Fruit fly (Drosophila melanogaster) whole organism, embryonic: Measurements from ENCODE around the gene CG3630.

Experiments used
- Abd-B ChIP-seq: fragments of 200-800 bp; sonication (Bioruptor generic); optimal IDR thresholded peaks from 2 replicates; lab custom pipeline; 2018; ENCODE audit warnings: missing biosample characterization, mild to moderate bottlenecking, missing genetic modification characterization, moderate library complexity
- Aef1 ChIP-seq: fragments of 200-800 bp; sonication (Bioruptor generic); IDR thresholded peaks from 3 replicates; pipeline ENCODE4 v1.3.6; 2022; ENCODE audit warnings: missing biosample characterization, missing genetic modification characterization
- Atf6 ChIP-seq: fragments of 200-800 bp; sonication (Bioruptor generic); IDR thresholded peaks from 2 replicates; pipeline ENCODE4 v1.3.6; 2022; ENCODE audit warnings: missing biosample characterization, missing genetic modification characterization
- BEAF-32 ChIP-seq: fragments of 200-800 bp; sonication (Bioruptor generic); optimal IDR thresholded peaks from 3 replicates; lab custom pipeline; 2017; ENCODE audit warnings: missing biosample characterization, missing genetic modification characterization, mild to moderate bottlenecking, moderate library complexity, missing genetic modification reagents
- BtbVII ChIP-seq: fragments of 200-800 bp; sonication (Bioruptor generic); optimal IDR thresholded peaks from 3 replicates; lab custom pipeline; 2017; ENCODE audit warnings: missing biosample characterization, mild to moderate bottlenecking, missing genetic modification characterization
- CG11695 ChIP-seq: fragments of 200-800 bp; sonication (Bioruptor generic); IDR thresholded peaks from 3 replicates; pipeline ENCODE4 v1.3.6; 2022; ENCODE audit warnings: missing biosample characterization, missing genetic modification characterization
- CG11696 ChIP-seq: fragments of 200-800 bp; sonication (Bioruptor generic); IDR thresholded peaks from 2 replicates; pipeline ENCODE4 v1.3.6; 2022; ENCODE audit warnings: missing biosample characterization, missing genetic modification characterization
- CG12155 ChIP-seq: fragments of 200-800 bp; sonication (Bioruptor generic); optimal IDR thresholded peaks from 3 replicates; lab custom pipeline; 2016; ENCODE audit warnings: missing biosample characterization, missing genetic modification characterization
- CG14014 ChIP-seq: fragments of 200-800 bp; sonication (Bioruptor generic); IDR thresholded peaks from 2 replicates; pipeline ENCODE4 v1.3.6; 2022; ENCODE audit warnings: missing biosample characterization, missing genetic modification characterization
- CG15696 ChIP-seq: fragments of 200-800 bp; sonication (Bioruptor generic); optimal IDR thresholded peaks from 2 replicates; lab custom pipeline; 2019; ENCODE audit warnings: missing biosample characterization, mild to moderate bottlenecking, missing genetic modification characterization, moderate library complexity
- CG1603 ChIP-seq: fragments of 200-800 bp; sonication (Bioruptor generic); optimal IDR thresholded peaks from 2 replicates; lab custom pipeline; 2019; ENCODE audit warnings: missing biosample characterization, mild to moderate bottlenecking, missing genetic modification characterization, moderate library complexity
- CG17186 ChIP-seq: fragments of 200-800 bp; sonication (Bioruptor generic); optimal IDR thresholded peaks from 3 replicates; lab custom pipeline; 2017; ENCODE audit warnings: missing biosample characterization, missing genetic modification reagents, missing genetic modification characterization
- CG17912 ChIP-seq: fragments of 200-800 bp; sonication (Bioruptor generic); optimal IDR thresholded peaks from 2 replicates; lab custom pipeline; 2018; ENCODE audit warnings: missing biosample characterization, mild to moderate bottlenecking, missing genetic modification characterization
- CG18599 ChIP-seq: fragments of 200-800 bp; sonication (Bioruptor generic); optimal IDR thresholded peaks from 3 replicates; lab custom pipeline; 2017; ENCODE audit warnings: missing biosample characterization, missing genetic modification characterization, mild to moderate bottlenecking, moderate library complexity, missing genetic modification reagents
- CG2116 ChIP-seq: fragments of 200-800 bp; sonication (Bioruptor generic); optimal IDR thresholded peaks from 3 replicates; lab custom pipeline; 2018; ENCODE audit warnings: missing biosample characterization, mild to moderate bottlenecking, missing genetic modification characterization
- CG31441 ChIP-seq: fragments of 200-800 bp; sonication (Bioruptor generic); IDR thresholded peaks from 2 replicates; pipeline ENCODE4 v1.3.6; 2022; ENCODE audit warnings: missing biosample characterization, missing genetic modification characterization
- CG32532 ChIP-seq: fragments of 200-800 bp; sonication (Bioruptor generic); IDR thresholded peaks from 2 replicates; pipeline ENCODE4 v1.3.6; 2022; ENCODE audit warnings: missing biosample characterization, missing genetic modification characterization
- CG34422 ChIP-seq: fragments of 200-800 bp; sonication (Bioruptor generic); IDR thresholded peaks from 3 replicates; pipeline ENCODE4 v1.3.6; 2022; ENCODE audit warnings: missing biosample characterization, missing genetic modification characterization
- CG43689 ChIP-seq: fragments of 200-800 bp; sonication (Bioruptor generic); IDR thresholded peaks from 2 replicates; pipeline ENCODE4 v1.3.6; 2022; ENCODE audit warnings: missing biosample characterization, missing genetic modification characterization
- CG8281 ChIP-seq: fragments of 200-800 bp; sonication (Bioruptor generic); optimal IDR thresholded peaks from 2 replicates; lab custom pipeline; 2018; ENCODE audit warnings: missing biosample characterization, mild to moderate bottlenecking, missing genetic modification characterization, moderate library complexity
- CG8290 ChIP-seq, 3 experiments: fragments of 200-800 bp; sonication (Bioruptor generic); optimal IDR thresholded peaks; 2 replicates each; lab custom pipeline; 2016 to 2019; ENCODE audit warnings: missing biosample characterization in 3 of 3, missing genetic modification characterization in 3 of 3, mild to moderate bottlenecking in 2 of 3, moderate library complexity in 1 of 3
- CkIIα-i1 ChIP-seq: fragments of 200-800 bp; sonication (Bioruptor generic); IDR thresholded peaks from 2 replicates; pipeline ENCODE4 v1.3.6; 2022; ENCODE audit warnings: missing biosample characterization, missing genetic modification characterization
- HHEX ChIP-seq: fragments of 200-800 bp; sonication (Bioruptor generic); optimal IDR thresholded peaks from 3 replicates; lab custom pipeline; 2017; ENCODE audit warnings: missing biosample characterization, mild to moderate bottlenecking, missing genetic modification characterization, missing genetic modification reagents
- Med ChIP-seq: fragments of 200-800 bp; sonication (Bioruptor generic); peaks from one replicate; lab custom pipeline; 2016; ENCODE audit warnings: missing biosample characterization, missing genetic modification characterization, mild to moderate bottlenecking, inconsistent platforms, moderate library complexity
- Meics ChIP-seq: fragments of 200-800 bp; sonication (Bioruptor generic); optimal IDR thresholded peaks from 2 replicates; lab custom pipeline; 2017; ENCODE audit warnings: missing biosample characterization, mild to moderate bottlenecking, missing genetic modification characterization
- NC2β ChIP-seq: fragments of 200-800 bp; sonication (Bioruptor generic); optimal IDR thresholded peaks from 2 replicates; lab custom pipeline; 2016; ENCODE audit warnings: missing biosample characterization, missing genetic modification characterization
- Rx ChIP-seq: fragments of 200-800 bp; sonication (Bioruptor generic); IDR thresholded peaks from 2 replicates; pipeline ENCODE4 v1.3.6; 2022; ENCODE audit warnings: missing biosample characterization, missing genetic modification characterization
- Sry-β ChIP-seq: fragments of 200-800 bp; sonication (Bioruptor generic); optimal IDR thresholded peaks from 2 replicates; lab custom pipeline; 2018; ENCODE audit warnings: missing biosample characterization, mild to moderate bottlenecking, missing genetic modification characterization, moderate library complexity
- crc ChIP-seq: fragments of 200-800 bp; sonication (Bioruptor generic); optimal IDR thresholded peaks from 2 replicates; lab custom pipeline; 2016; ENCODE audit warnings: missing biosample characterization, missing genetic modification characterization
- danr ChIP-seq: fragments of 200-800 bp; sonication (Bioruptor generic); IDR thresholded peaks from 2 replicates; pipeline ENCODE4 v1.3.6; 2022; ENCODE audit warnings: missing biosample characterization, missing genetic modification characterization
- en ChIP-seq: fragments of 200-800 bp; sonication (Bioruptor generic); optimal IDR thresholded peaks from 2 replicates; lab custom pipeline; 2016; ENCODE audit warnings: missing biosample characterization, missing genetic modification characterization
- esg ChIP-seq: fragments of 200-800 bp; sonication (Bioruptor generic); conservative IDR thresholded peaks from 2 replicates; pipeline ENCODE4 v1.3.6; 2022; ENCODE audit warnings: missing biosample characterization, missing genetic modification characterization
- fd3F ChIP-seq: fragments of 200-800 bp; sonication (Bioruptor generic); optimal IDR thresholded peaks from 2 replicates; lab custom pipeline; 2018; ENCODE audit warnings: missing biosample characterization, mild to moderate bottlenecking, missing genetic modification characterization, moderate library complexity
- gcm ChIP-seq: fragments of 200-800 bp; sonication (Bioruptor generic); optimal IDR thresholded peaks from 2 replicates; lab custom pipeline; 2019; ENCODE audit warnings: missing biosample characterization, mild to moderate bottlenecking, missing genetic modification characterization, moderate library complexity
- gem ChIP-seq: fragments of 200-800 bp; sonication (Bioruptor generic); optimal IDR thresholded peaks from 2 replicates; lab custom pipeline; 2019; ENCODE audit warnings: missing biosample characterization, mild to moderate bottlenecking, missing genetic modification characterization, moderate library complexity
- hkb ChIP-seq, 2 experiments: fragments of 200-800 bp in 1 of 2; fragments of >200 bp in 1 of 2; sonication (Bioruptor generic) in 1 of 2; IDR thresholded peaks in 1 of 2; optimal IDR thresholded peaks in 1 of 2; 2 replicates each; pipeline versions ENCODE4 v1.3.6 to Lab custom; 2017 to 2022; ENCODE audit warnings: missing biosample characterization in 1 of 2, missing genetic modification characterization in 1 of 2
- jumu ChIP-seq: fragments of 200-800 bp; sonication (Bioruptor generic); optimal IDR thresholded peaks from 3 replicates; lab custom pipeline; 2016; ENCODE audit warnings: missing biosample characterization, missing genetic modification characterization
- seq ChIP-seq: fragments of 200-800 bp; sonication (Bioruptor generic); IDR thresholded peaks from 2 replicates; pipeline ENCODE4 v1.3.6; 2022; ENCODE audit warnings: missing biosample characterization, missing genetic modification characterization
- sisA ChIP-seq: fragments of 200-800 bp; sonication (Bioruptor generic); IDR thresholded peaks from 2 replicates; pipeline ENCODE4 v1.3.6; 2022; ENCODE audit warnings: missing biosample characterization, missing genetic modification characterization
- stc ChIP-seq: fragments of 200-800 bp; sonication (Bioruptor generic); IDR thresholded peaks from 2 replicates; pipeline ENCODE4 v1.3.6; 2022; ENCODE audit warnings: missing biosample characterization, missing genetic modification characterization
- stwl ChIP-seq: fragments of 200-800 bp; sonication (Bioruptor generic); optimal IDR thresholded peaks from 3 replicates; lab custom pipeline; 2018; ENCODE audit warnings: missing biosample characterization, mild to moderate bottlenecking, missing genetic modification characterization, moderate library complexity
- tin ChIP-seq: fragments of 200-800 bp; sonication (Bioruptor generic); optimal IDR thresholded peaks from 3 replicates; lab custom pipeline; 2016; ENCODE audit warnings: missing biosample characterization, missing genetic modification characterization
- tx ChIP-seq: fragments of 200-800 bp; sonication (Bioruptor generic); optimal IDR thresholded peaks from 2 replicates; lab custom pipeline; 2016; ENCODE audit warnings: missing biosample characterization, missing genetic modification characterization
- vvl ChIP-seq: fragments of 200-800 bp; sonication (Bioruptor generic); IDR thresholded peaks from 2 replicates; pipeline ENCODE4 v1.3.6; 2022; ENCODE audit warnings: missing biosample characterization, missing genetic modification characterization
- wdn ChIP-seq: fragments of 200-800 bp; sonication (Bioruptor generic); IDR thresholded peaks from 2 replicates; pipeline ENCODE4 v1.3.6; 2022; ENCODE audit warnings: missing biosample characterization, missing genetic modification characterization
- zen2 ChIP-seq: fragments of 200-800 bp; sonication (Bioruptor generic); IDR thresholded peaks from 3 replicates; pipeline ENCODE4 v1.3.6; 2022; ENCODE audit warnings: missing biosample characterization, missing genetic modification characterization; ENCODE audit not compliant: partially characterized antibody

The CG3630 gene

dm6 chrX:2146574-2146973, 15.4 kb upstream of the CG3630 start (continued):
- TF ChIP-seq hkb (optimal IDR thresholded peaks at IDR 0.05; lab: Kevin White, UChicago) = no peak
- peak; percentile 38; the same call in 1 of the 2 replicates for TF ChIP-seq hkb (GFP tag; IDR thresholded peaks at IDR 0.05; lab: Robert Waterston, UW)
- TF ChIP-seq CG11696 = peak; percentile 82
- peak; percentile 45 for TF ChIP-seq CG1603 (tag; lab: Kevin White, UChicago)
- TF ChIP-seq en (GFP tag; lab: Kevin White, UChicago) = no peak
- TF ChIP-seq Aef1 (GFP tag; lab: Robert Waterston, UW) = no peak
- TF ChIP-seq tx (GFP tag; lab: Kevin White, UChicago) = no peak
- TF ChIP-seq CG2116 (GFP tag; lab: Kevin White, UChicago) = no peak
- TF ChIP-seq CG8281 = no peak
- no peak for TF ChIP-seq zen2
- TF ChIP-seq vvl (GFP tag; lab: Robert Waterston, UW) = peak; percentile 17; the same call in 1 of the 2 replicates
- TF ChIP-seq crc = no peak
- TF ChIP-seq esg (GFP tag; lab: Robert Waterston, UW) = 0 out of 2 replicates have a peak, but pooled peaks have one; percentile 23
- peak; percentile 11; the same call in 1 of the 2 replicates for TF ChIP-seq CG32532
- TF ChIP-seq CG15696 (tag; lab: Kevin White, UChicago) = peak; percentile 26
- TF ChIP-seq CG34422 = 0 out of 3 replicates have a peak, but pooled peaks have one; percentile 12
- TF ChIP-seq BEAF-32 = no peak
- no peak for TF ChIP-seq CG31441
- TF ChIP-seq Sry-β = no peak
- TF ChIP-seq jumu (GFP tag; lab: Kevin White, UChicago) = no peak
- 0 out of 2 replicates have a peak, but pooled peaks have one; percentile 7 for TF ChIP-seq CG14014 (GFP tag; lab: Robert Waterston, UW)
- TF ChIP-seq CG8290 (GFP tag; optimal IDR thresholded peaks at IDR 0.05; lab: Kevin White, UChicago) = no peak
- TF ChIP-seq CG8290 (tag; optimal IDR thresholded peaks at IDR 0.05; lab: Kevin White, UChicago) = peak in 1 of 2 experiments; percentile 58
- no peak for TF ChIP-seq NC2β (GFP tag; lab: Kevin White, UChicago)
- peak; percentile 37 for TF ChIP-seq CG18599 (GFP tag; lab: Kevin White, UChicago)
- no peak for TF ChIP-seq Abd-B (GFP tag; lab: Kevin White, UChicago)
- TF ChIP-seq CkIIα-i1 (GFP tag; lab: Robert Waterston, UW) = no peak
- no peak for TF ChIP-seq Atf6 (GFP tag; lab: Robert Waterston, UW)
- TF ChIP-seq CG11695 (GFP tag; lab: Robert Waterston, UW) = 0 out of 3 replicates have a peak, but pooled peaks have one; percentile 24
- peak; percentile 20 for TF ChIP-seq gem (tag; lab: Kevin White, UChicago)

- TF ChIP-seq stwl (tag; lab: Kevin White, UChicago) (no peak), Med (peak; percentile 13)
Observed at dm6 chrX:2147475-2147874, 14.5 kb upstream of the CG3630 start.

- TF ChIP-seq stc (GFP tag; lab: Robert Waterston, UW) = no peak
- no peak for TF ChIP-seq fd3F (GFP tag; lab: Kevin White, UChicago)
- TF ChIP-seq Meics (GFP tag; lab: Kevin White, UChicago) = no peak
- no peak for TF ChIP-seq sisA (GFP tag; lab: Robert Waterston, UW)
- TF ChIP-seq seq (GFP tag; lab: Robert Waterston, UW) = no peak
- TF ChIP-seq tin (GFP tag; lab: Kevin White, UChicago) = no peak
- TF ChIP-seq BtbVII = no peak
- TF ChIP-seq Rx = no peak
- no peak for TF ChIP-seq CG43689 (GFP tag; lab: Robert Waterston, UW)
- TF ChIP-seq wdn (GFP tag; lab: Robert Waterston, UW) = no peak
- TF ChIP-seq danr (GFP tag; lab: Robert Waterston, UW) = no peak
- no peak for TF ChIP-seq HHEX (GFP tag; lab: Kevin White, UChicago)
- no peak for TF ChIP-seq CG12155 (GFP tag; lab: Kevin White, UChicago)
- no peak for TF ChIP-seq gcm
- no peak for TF ChIP-seq CG17912 (GFP tag; lab: Kevin White, UChicago)
- TF ChIP-seq crc = no peak
- TF ChIP-seq CG17186 (GFP tag; lab: Kevin White, UChicago) = no peak
Observed at dm6 chrX:2148671-2149070, 13.3 kb upstream of the CG3630 start.
